Fruit fly (Drosophila melanogaster) Kc167 (cell line): ENCODE results near the gene nebu.

Experiments
- Myc ChIP-seq: fragments of >200 bp; optimal IDR thresholded peaks from 2 replicates; lab custom pipeline; 2017; ENCODE audit warnings: missing external identifiers
- Sin3A ChIP-seq: fragments of >200 bp; optimal IDR thresholded peaks from 2 replicates; lab custom pipeline; 2018; ENCODE audit warnings: missing external identifiers
- h ChIP-seq: fragments of >200 bp; optimal IDR thresholded peaks from 3 replicates; lab custom pipeline; 2018; ENCODE audit warnings: missing external identifiers
- insv ChIP-seq: fragments of >200 bp; optimal IDR thresholded peaks from 3 replicates; lab custom pipeline; 2018; ENCODE audit warnings: missing external identifiers
- psq ChIP-seq: fragments of >200 bp; optimal IDR thresholded peaks from 2 replicates; lab custom pipeline; 2017; ENCODE audit warnings: missing external identifiers
- ttk ChIP-seq: sonication (Bioruptor generic); optimal IDR thresholded peaks from 2 replicates; lab custom pipeline; 2017; ENCODE audit warnings: missing external identifiers

dm6 chr3L:12808421-12808820 is 34.5 kb downstream of the nebu start, which contains the start of gene CG32110:
- no peak for TF ChIP-seq Sin3A (lab: Kevin White, UChicago)
- no peak for TF ChIP-seq insv
- no peak for TF ChIP-seq h (lab: Kevin White, UChicago)
- no peak for TF ChIP-seq psq
- TF ChIP-seq Myc (lab: Kevin White, UChicago) = no peak
- TF ChIP-seq ttk = no peak
